Worm (Caenorhabditis elegans) whole organism, young adult: Measurements from ENCODE around the gene ZK177.9.
A peak's percentile ranks its signal among the peaks of the same experiment; 100 is the strongest.

Experiments used
- D2030.7 ChIP-seq: fragments of 200-800 bp; sonication (Bioruptor generic); IDR thresholded peaks from 2 replicates; pipeline ENCODE4 v1.3.6; 2022; ENCODE audit warnings: missing genetic modification reagents, missing genetic modification characterization, missing compliant biosample characterization
- F10E7.11 ChIP-seq: sonication (generic microtip); optimal IDR thresholded peaks from 2 replicates; lab custom pipeline; 2017; ENCODE audit warnings: mild to moderate bottlenecking, missing genetic modification characterization, moderate library complexity, missing compliant biosample characterization
- F39B2.1 ChIP-seq: fragments of 200-800 bp; sonication (Bioruptor generic); IDR thresholded peaks from 2 replicates; pipeline ENCODE4 v1.3.6; 2022; ENCODE audit warnings: missing genetic modification reagents, missing genetic modification characterization, missing compliant biosample characterization
- F49E8.2 ChIP-seq: sonication (generic microtip); optimal IDR thresholded peaks from 3 replicates; lab custom pipeline; 2017; ENCODE audit warnings: missing genetic modification characterization, mild to moderate bottlenecking, missing compliant biosample characterization, antibody characterized with exemption, moderate library complexity; ENCODE audit not compliant: insufficient read depth
- K11D2.4 ChIP-seq: fragments of 200-800 bp; sonication (Bioruptor generic); IDR thresholded peaks from 2 replicates; pipeline ENCODE4 v1.3.6; 2022; ENCODE audit warnings: missing genetic modification reagents, missing genetic modification characterization, missing compliant biosample characterization
- T07F8.4 ChIP-seq: sonication (generic microtip); optimal IDR thresholded peaks from 2 replicates; lab custom pipeline; 2016; ENCODE audit warnings: mild to moderate bottlenecking, missing genetic modification characterization, moderate library complexity, missing compliant biosample characterization
- Y79H2A.3 ChIP-seq: fragments of 200-800 bp; sonication (Bioruptor generic); conservative IDR thresholded peaks from 2 replicates; pipeline ENCODE4 v1.3.6; 2022; ENCODE audit warnings: missing genetic modification reagents, missing genetic modification characterization, missing compliant biosample characterization
- aptf-3 ChIP-seq: fragments of 200-800 bp; sonication (Bioruptor generic); IDR thresholded peaks from 2 replicates; pipeline ENCODE4 v1.3.6; 2022; ENCODE audit warnings: missing genetic modification characterization, missing compliant biosample characterization
- atf-7 ChIP-seq: sonication (generic microtip); optimal IDR thresholded peaks from 2 replicates; lab custom pipeline; 2017; ENCODE audit warnings: mild to moderate bottlenecking, missing genetic modification characterization, missing compliant biosample characterization
- athp-1 ChIP-seq: sonication (generic microtip); optimal IDR thresholded peaks from 2 replicates; lab custom pipeline; 2017; ENCODE audit warnings: mild to moderate bottlenecking, missing genetic modification characterization, missing compliant biosample characterization
- attf-3 ChIP-seq: fragments of 200-800 bp; sonication (Bioruptor generic); conservative IDR thresholded peaks from 2 replicates; pipeline ENCODE4 v1.3.6; 2022; ENCODE audit warnings: missing genetic modification reagents, missing genetic modification characterization, missing compliant biosample characterization
- bed-2 ChIP-seq: fragments of 200-800 bp; sonication (Bioruptor generic); IDR thresholded peaks from 2 replicates; pipeline ENCODE4 v1.3.6; 2022; ENCODE audit warnings: missing genetic modification reagents, missing genetic modification characterization, missing compliant biosample characterization
- ccch-3 ChIP-seq: fragments of 200-800 bp; sonication (Bioruptor generic); optimal IDR thresholded peaks from 2 replicates; lab custom pipeline; 2018; ENCODE audit warnings: mild to moderate bottlenecking, missing genetic modification characterization, missing compliant biosample characterization
- cebp-1 ChIP-seq, 2 experiments: fragments of 200-800 bp in 1 of 2; sonication (Bioruptor generic) in 1 of 2; sonication (generic microtip) in 1 of 2; IDR thresholded peaks in 1 of 2; optimal IDR thresholded peaks in 1 of 2; 2 replicates each; pipeline versions ENCODE4 v1.3.6 to Lab custom; 2017 to 2022; ENCODE audit warnings: missing compliant biosample characterization in 2 of 2, missing genetic modification characterization in 2 of 2, mild to moderate bottlenecking in 1 of 2, missing genetic modification reagents in 1 of 2, moderate library complexity in 1 of 2
- cebp-2 ChIP-seq: fragments of 200-800 bp; sonication (Bioruptor generic); IDR thresholded peaks from 2 replicates; pipeline ENCODE4 v1.3.6; 2022; ENCODE audit warnings: missing genetic modification characterization, missing compliant biosample characterization
- ceh-40 ChIP-seq: fragments of 200-800 bp; sonication (Bioruptor generic); IDR thresholded peaks from 2 replicates; pipeline ENCODE4 v1.3.6; 2022; ENCODE audit warnings: missing genetic modification characterization, missing compliant biosample characterization
- ceh-58 ChIP-seq: fragments of 200-800 bp; sonication (Bioruptor generic); IDR thresholded peaks from 2 replicates; pipeline ENCODE4 v1.3.6; 2022; ENCODE audit warnings: missing genetic modification characterization, missing compliant biosample characterization
- ceh-79 ChIP-seq: sonication (generic microtip); optimal IDR thresholded peaks from 2 replicates; lab custom pipeline; 2017; ENCODE audit warnings: mild to moderate bottlenecking, missing genetic modification characterization, missing compliant biosample characterization
- dox-1 ChIP-seq: fragments of 200-800 bp; sonication (Bioruptor generic); IDR thresholded peaks from 2 replicates; pipeline ENCODE4 v1.3.6; 2022; ENCODE audit warnings: missing genetic modification reagents, missing genetic modification characterization, missing compliant biosample characterization
- dpl-1 ChIP-seq: fragments of 150-350 bp; optimal IDR thresholded peaks from 2 replicates; lab custom pipeline; 2014; ENCODE audit warnings: missing biosample characterization, missing genetic modification reagents, missing genetic modification characterization
- egl-44 ChIP-seq: fragments of 200-800 bp; sonication (Bioruptor generic); IDR thresholded peaks from 2 replicates; pipeline ENCODE4 v1.3.6; 2022; ENCODE audit warnings: missing genetic modification reagents, missing genetic modification characterization, missing compliant biosample characterization
- ets-4 ChIP-seq: fragments of 200-800 bp; sonication (Bioruptor generic); optimal IDR thresholded peaks from 2 replicates; lab custom pipeline; 2018; ENCODE audit warnings: mild to moderate bottlenecking, missing genetic modification characterization, missing compliant biosample characterization
- fkh-3 ChIP-seq: sonication (generic microtip); optimal IDR thresholded peaks from 2 replicates; lab custom pipeline; 2016; ENCODE audit warnings: mild to moderate bottlenecking, missing genetic modification characterization, missing compliant biosample characterization
- hlh-12 ChIP-seq: sonication (generic microtip); optimal IDR thresholded peaks from 2 replicates; lab custom pipeline; 2016; ENCODE audit warnings: missing genetic modification characterization, missing compliant biosample characterization
- hmg-20 ChIP-seq: fragments of 200-800 bp; sonication (Bioruptor generic); IDR thresholded peaks from 2 replicates; pipeline ENCODE4 v1.3.6; 2022; ENCODE audit warnings: missing genetic modification reagents, missing genetic modification characterization, missing compliant biosample characterization
- hsf-1 ChIP-seq: fragments of 200-800 bp; sonication (Bioruptor generic); IDR thresholded peaks from 2 replicates; pipeline ENCODE4 v1.3.6; 2022; ENCODE audit warnings: missing genetic modification reagents, missing genetic modification characterization, missing compliant biosample characterization
- lin-26 ChIP-seq: fragments of 200-800 bp; sonication (Bioruptor generic); IDR thresholded peaks from 2 replicates; pipeline ENCODE4 v1.3.6; 2022; ENCODE audit warnings: missing genetic modification reagents, missing genetic modification characterization, missing compliant biosample characterization
- lin-40 ChIP-seq: sonication (generic microtip); optimal IDR thresholded peaks from 2 replicates; lab custom pipeline; 2016; ENCODE audit warnings: missing genetic modification characterization, mild to moderate bottlenecking, missing compliant biosample characterization, missing genotype, missing genetic modification reagents
- lin-54 ChIP-seq: fragments of 200-800 bp; sonication (Bioruptor generic); optimal IDR thresholded peaks from 2 replicates; lab custom pipeline; 2018; ENCODE audit warnings: mild to moderate bottlenecking, missing genetic modification characterization, missing compliant biosample characterization
- lsl-1 ChIP-seq: fragments of 200-800 bp; sonication (Bioruptor generic); optimal IDR thresholded peaks from 2 replicates; lab custom pipeline; 2018; ENCODE audit warnings: mild to moderate bottlenecking, missing genetic modification characterization, moderate library complexity, missing compliant biosample characterization
- lsy-27 ChIP-seq: sonication (generic microtip); optimal IDR thresholded peaks from 2 replicates; lab custom pipeline; 2017; ENCODE audit warnings: missing genetic modification characterization, mild to moderate bottlenecking, missing compliant biosample characterization, antibody characterized with exemption, missing genotype, borderline replicate concordance; ENCODE audit not compliant: insufficient read depth
- madf-6 ChIP-seq: fragments of 200-800 bp; sonication (Bioruptor generic); IDR thresholded peaks from 2 replicates; pipeline ENCODE4 v1.3.6; 2022; ENCODE audit warnings: missing genetic modification reagents, missing genetic modification characterization, missing compliant biosample characterization
- nfyb-1 ChIP-seq: fragments of 200-800 bp; sonication (Bioruptor generic); IDR thresholded peaks from 2 replicates; pipeline ENCODE4 v1.3.6; 2022; ENCODE audit warnings: missing genetic modification reagents, missing genetic modification characterization, missing compliant biosample characterization
- nhr-27 ChIP-seq: fragments of 200-800 bp; sonication (Bioruptor generic); optimal IDR thresholded peaks from 2 replicates; lab custom pipeline; 2018; ENCODE audit warnings: mild to moderate bottlenecking, missing genetic modification characterization, moderate library complexity, missing compliant biosample characterization
- nhr-80 ChIP-seq: sonication (generic microtip); optimal IDR thresholded peaks from 2 replicates; lab custom pipeline; 2016; ENCODE audit warnings: missing genetic modification characterization, missing compliant biosample characterization
- nhr-90 ChIP-seq: sonication (generic microtip); optimal IDR thresholded peaks from 2 replicates; lab custom pipeline; 2016; ENCODE audit warnings: missing genotype, mild to moderate bottlenecking, missing genetic modification characterization, missing compliant biosample characterization
- pbrm-1 ChIP-seq: fragments of 200-800 bp; sonication (Bioruptor generic); IDR thresholded peaks from 2 replicates; pipeline ENCODE4 v1.3.6; 2022; ENCODE audit warnings: missing genetic modification reagents, missing genetic modification characterization, missing compliant biosample characterization
- rcor-1 ChIP-seq: fragments of 200-800 bp; sonication (Bioruptor generic); IDR thresholded peaks from 2 replicates; pipeline ENCODE4 v1.3.6; 2022; ENCODE audit warnings: missing genetic modification reagents, missing genetic modification characterization, missing compliant biosample characterization
- snpc-3.4 ChIP-seq: sonication (generic microtip); optimal IDR thresholded peaks from 2 replicates; lab custom pipeline; 2017; ENCODE audit warnings: missing genetic modification characterization, mild to moderate bottlenecking, missing compliant biosample characterization, antibody characterized with exemption, moderate library complexity, missing genotype, missing genetic modification reagents
- tbx-9 ChIP-seq: sonication (generic microtip); optimal IDR thresholded peaks from 2 replicates; lab custom pipeline; 2016; ENCODE audit warnings: borderline replicate concordance, missing genetic modification characterization, inconsistent platforms, missing compliant biosample characterization
- tlf-1 ChIP-seq: fragments of 200-800 bp; sonication (Bioruptor generic); optimal IDR thresholded peaks from 2 replicates; lab custom pipeline; 2018; ENCODE audit warnings: mild to moderate bottlenecking, missing genetic modification characterization, missing compliant biosample characterization
- xnd-1 ChIP-seq: sonication (generic microtip); optimal IDR thresholded peaks from 2 replicates; lab custom pipeline; 2016; ENCODE audit warnings: missing genotype, missing genetic modification reagents, missing genetic modification characterization, missing compliant biosample characterization
- zfh-2 ChIP-seq: fragments of 200-800 bp; sonication (Bioruptor generic); conservative IDR thresholded peaks from 2 replicates; pipeline ENCODE4 v1.3.6; 2022; ENCODE audit warnings: missing genetic modification reagents, missing genetic modification characterization, missing compliant biosample characterization
- ztf-22 ChIP-seq: fragments of 200-800 bp; sonication (Bioruptor generic); optimal IDR thresholded peaks from 2 replicates; lab custom pipeline; 2018; ENCODE audit warnings: mild to moderate bottlenecking, missing genetic modification characterization, moderate library complexity, missing compliant biosample characterization
- ztf-25 ChIP-seq: fragments of 200-800 bp; sonication (Bioruptor generic); IDR thresholded peaks from 2 replicates; pipeline ENCODE4 v1.3.6; 2022; ENCODE audit warnings: missing genetic modification reagents, missing genetic modification characterization, missing compliant biosample characterization
- ztf-26 ChIP-seq: sonication (generic microtip); optimal IDR thresholded peaks from 2 replicates; lab custom pipeline; 2017; ENCODE audit warnings: missing genetic modification characterization, missing compliant biosample characterization
- ztf-3 ChIP-seq: fragments of 200-800 bp; sonication (Bioruptor generic); optimal IDR thresholded peaks from 2 replicates; lab custom pipeline; 2018; ENCODE audit warnings: mild to moderate bottlenecking, missing genetic modification characterization, missing compliant biosample characterization

The ZK177.9 gene

ce11 chrII:5543476-5544144 is 26.1 kb upstream of the ZK177.9 start (continued):
- TF ChIP-seq athp-1 (peak; percentile 94), cebp-1 (GFP tag; IDR thresholded peaks at IDR 0.05; lab: Robert Waterston, UW) (peak; percentile 69), cebp-1 (tag; optimal IDR thresholded peaks at IDR 0.05; lab: Kevin White, UChicago) (peak; percentile 95), dpl-1 (GFP tag; lab: Kevin White, UChicago) (peak; percentile 53), lsy-27 (tag; lab: Kevin White, UChicago) (no peak), lin-40 (tag; lab: Kevin White, UChicago) (peak; percentile 99), nhr-80 (tag; lab: Kevin White, UChicago) (peak; percentile 45), K11D2.4 (GFP tag; lab: Robert Waterston, UW) (peak; percentile 95), ztf-25 (GFP tag; lab: Robert Waterston, UW) (no peak), lin-26 (GFP tag; lab: Robert Waterston, UW) (peak; percentile 91), nhr-27 (peak; percentile 89), pbrm-1 (GFP tag; lab: Robert Waterston, UW) (peak; percentile 99), T07F8.4 (tag; lab: Kevin White, UChicago) (peak; percentile 82), lsl-1 (GFP tag; lab: Kevin White, UChicago) (peak; percentile 55), F49E8.2 (peak; percentile 59), F39B2.1 (GFP tag; lab: Robert Waterston, UW) (peak; percentile 8; the same call in 1 of the 2 replicates), dox-1 (GFP tag; lab: Robert Waterston, UW) (peak; percentile 97), ztf-26 (tag; lab: Kevin White, UChicago) (peak; percentile 98), fkh-3 (tag; lab: Kevin White, UChicago) (peak; percentile 82), ceh-58 (0 out of 2 replicates have a peak, but pooled peaks have one; percentile 12), bed-2 (GFP tag; lab: Robert Waterston, UW) (peak; percentile 87), ceh-79 (tag; lab: Kevin White, UChicago) (peak; percentile 95), hlh-12 (tag; lab: Kevin White, UChicago) (peak; percentile 39), ets-4 (GFP tag; lab: Kevin White, UChicago) (peak; percentile 89), hmg-20 (GFP tag; lab: Robert Waterston, UW) (peak; percentile 93), nfyb-1 (GFP tag; lab: Robert Waterston, UW) (peak; percentile 98), F10E7.11 (peak; percentile 95), attf-3 (GFP tag; lab: Robert Waterston, UW) (peak; percentile 81), ztf-22 (GFP tag; lab: Kevin White, UChicago) (peak; percentile 86), D2030.7 (GFP tag; lab: Robert Waterston, UW) (peak; percentile 78), tlf-1 (GFP tag; lab: Kevin White, UChicago) (peak; percentile 94), snpc-3.4 (tag; lab: Kevin White, UChicago) (peak; percentile 93), egl-44 (GFP tag; lab: Robert Waterston, UW) (peak; percentile 93), ztf-3 (GFP tag; lab: Kevin White, UChicago) (peak; percentile 97), ccch-3 (GFP tag; lab: Kevin White, UChicago) (peak; percentile 81), tbx-9 (tag; lab: Kevin White, UChicago) (no peak), aptf-3 (GFP tag; lab: Robert Waterston, UW) (peak; percentile 83; the same call in 1 of the 2 replicates), cebp-2 (peak; percentile 83; the same call in 1 of the 2 replicates), atf-7 (peak; percentile 98), madf-6 (GFP tag; lab: Robert Waterston, UW) (peak; percentile 85), Y79H2A.3 (GFP tag; lab: Robert Waterston, UW) (peak; percentile 68; the same call in 1 of the 2 replicates), nhr-90 (tag; lab: Kevin White, UChicago) (peak; percentile 69), xnd-1 (tag; lab: Kevin White, UChicago) (peak; percentile 15), zfh-2 (GFP tag; lab: Robert Waterston, UW) (peak; percentile 89), rcor-1 (GFP tag; lab: Robert Waterston, UW) (peak; percentile 92), lin-54 (peak; percentile 93), ceh-40 (GFP tag; lab: Robert Waterston, UW) (0 out of 2 replicates have a peak, but pooled peaks have one; percentile 79), hsf-1 (peak; percentile 67)
